Fruit fly (Drosophila melanogaster): ENCODE results near the gene CG7910.

The CG7910 gene

DNA sequence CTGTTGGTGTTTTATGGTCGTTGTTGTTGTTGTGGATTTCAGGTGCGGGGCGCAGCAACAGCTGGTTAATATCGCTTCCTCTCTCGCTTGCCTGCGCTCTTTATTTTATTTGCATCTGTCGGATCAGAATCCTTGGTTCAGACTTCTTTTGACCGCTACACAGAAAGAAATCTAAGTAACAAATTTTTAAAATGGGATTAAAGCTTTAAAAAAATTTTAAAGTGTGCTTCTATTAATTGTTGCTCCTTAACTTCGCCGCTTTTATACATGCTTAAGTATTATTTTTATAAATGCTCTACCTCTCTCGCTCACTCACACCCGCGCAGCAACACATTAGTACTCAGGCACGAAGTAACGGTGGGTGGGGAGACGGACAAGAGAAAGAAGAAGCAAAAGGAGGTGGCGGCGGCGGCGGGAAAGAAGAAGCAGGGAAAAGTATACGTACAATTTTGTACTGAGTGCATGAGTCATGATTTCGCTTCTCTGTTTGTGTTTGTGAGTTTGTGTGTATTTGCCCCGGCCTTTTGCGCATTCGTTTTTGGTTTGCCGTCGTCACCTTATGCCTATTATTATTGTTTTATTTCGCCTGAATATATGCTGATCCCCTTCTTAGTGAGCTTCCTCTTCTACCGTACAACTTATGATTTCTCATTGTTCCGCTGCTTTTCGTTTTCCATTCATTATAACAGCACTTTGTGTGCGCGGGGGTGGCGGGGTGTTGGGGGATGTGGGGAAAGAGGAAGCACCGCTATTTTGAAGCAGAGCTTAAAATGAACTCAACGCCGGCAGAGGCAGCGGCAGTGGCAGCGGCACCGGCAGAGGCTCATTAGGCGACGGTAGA is 27.0 kb downstream of the CG7910 start (continued):
- peak; percentile 88 for TF ChIP-seq lbe (GFP tag; optimal IDR thresholded peaks at IDR 0.05)
- peak; percentile 44; the same call in 1 of the 2 replicates for TF ChIP-seq sob (GFP tag; IDR thresholded peaks at IDR 0.05)
- TF ChIP-seq CG6683 (GFP tag; optimal IDR thresholded peaks at IDR 0.05): peak; percentile 82
- peak; percentile 80 for TF ChIP-seq Xbp1 (GFP tag; optimal IDR thresholded peaks at IDR 0.05)
- no peak for TF ChIP-seq CG8478 (optimal IDR thresholded peaks at IDR 0.05)
- TF ChIP-seq toy (GFP tag; IDR thresholded peaks at IDR 0.05): 0 out of 2 replicates have a peak, but pooled peaks have one; percentile 25
- no peak for TF ChIP-seq knrl (GFP tag; IDR thresholded peaks at IDR 0.05; ENCODE audit: partially characterized antibody)
- TF ChIP-seq CG10209 (GFP tag; optimal IDR thresholded peaks at IDR 0.05): peak; percentile 82
- no peak for TF ChIP-seq CG17612 (GFP tag; IDR thresholded peaks at IDR 0.05)
- TF ChIP-seq CG12071 (GFP tag; optimal IDR thresholded peaks at IDR 0.05): peak; percentile 55
- no peak for TF ChIP-seq CkIIα-i1 (GFP tag; IDR thresholded peaks at IDR 0.05)
- peak; percentile 90 for TF ChIP-seq CG12391 (tag; optimal IDR thresholded peaks at IDR 0.05)
- no peak for TF ChIP-seq dati (GFP tag; IDR thresholded peaks at IDR 0.05)
- no peak for TF ChIP-seq Opbp (GFP tag; IDR thresholded peaks at IDR 0.05; ENCODE audit: partially characterized antibody)
- no peak for TF ChIP-seq CG17186 (GFP tag; optimal IDR thresholded peaks at IDR 0.05)
- peak; percentile 67 for TF ChIP-seq zf30C (GFP tag; optimal IDR thresholded peaks at IDR 0.05)
- peak; percentile 76 for TF ChIP-seq mam (GFP tag; optimal IDR thresholded peaks at IDR 0.05)
- no peak for TF ChIP-seq CG14860 (GFP tag; IDR thresholded peaks at IDR 0.05; ENCODE audit: partially characterized antibody)
- peak in 1 of 2 experiments; percentile 39 for TF ChIP-seq Hr78 (GFP tag; optimal IDR thresholded peaks at IDR 0.05)
- peak; percentile 59 for TF ChIP-seq CG3838 (GFP tag; optimal IDR thresholded peaks at IDR 0.05)

dm6 chr3R:8115205-8115604 is 28.2 kb downstream of the CG7910 start:
- TF ChIP-seq dan (GFP tag; IDR thresholded peaks at IDR 0.05) (no peak), org-1 (GFP tag; optimal IDR thresholded peaks at IDR 0.05) (no peak), CG16815 (GFP tag; optimal IDR thresholded peaks at IDR 0.05) (no peak), CG4617 (GFP tag; optimal IDR thresholded peaks at IDR 0.05; ENCODE audit: borderline replicate concordance) (no peak), CG18476 (GFP tag; optimal IDR thresholded peaks at IDR 0.05) (peak; percentile 7), CG8089 (GFP tag; optimal IDR thresholded peaks at IDR 0.05) (no peak), Rx (GFP tag; IDR thresholded peaks at IDR 0.05) (no peak), CG11456 (GFP tag; IDR thresholded peaks at IDR 0.05) (no peak), CG9727 (GFP tag; optimal IDR thresholded peaks at IDR 0.05) (peak; percentile 7), Eip74EF (GFP tag; optimal IDR thresholded peaks at IDR 0.05) (no peak), CG8290 (GFP tag; optimal IDR thresholded peaks at IDR 0.05) (no peak), CG8290 (tag; optimal IDR thresholded peaks at IDR 0.05) (peak in 1 of 2 experiments; percentile 76), Atf6 (GFP tag; IDR thresholded peaks at IDR 0.05) (peak; percentile 56; the same call in 1 of the 2 replicates), CG15514 (GFP tag; optimal IDR thresholded peaks at IDR 0.05) (peak; percentile 63), ATbp (GFP tag; optimal IDR thresholded peaks at IDR 0.05) (peak; percentile 57), CG11696 (GFP tag; IDR thresholded peaks at IDR 0.05) (no peak), dati (GFP tag; IDR thresholded peaks at IDR 0.05) (no peak), BEAF-32 (GFP tag; optimal IDR thresholded peaks at IDR 0.05) (no peak), vfl (GFP tag; optimal IDR thresholded peaks at IDR 0.05) (no peak), CG7987 (GFP tag; optimal IDR thresholded peaks at IDR 0.05) (peak; percentile 61), HLH3B (GFP tag; IDR thresholded peaks at IDR 0.05) (no peak), tap (tag; optimal IDR thresholded peaks at IDR 0.05) (peak; percentile 45), CG4707 (GFP tag; optimal IDR thresholded peaks at IDR 0.05) (peak; percentile 14), CG17186 (GFP tag; optimal IDR thresholded peaks at IDR 0.05) (no peak), Rfx (GFP tag; IDR thresholded peaks at IDR 0.05) (peak; percentile 46; the same call in 1 of the 2 replicates), D19A (tag; optimal IDR thresholded peaks at IDR 0.05) (no peak), disco-r (GFP tag; optimal IDR thresholded peaks at IDR 0.05) (no peak), MBD-R2 (GFP tag; IDR thresholded peaks at IDR 0.05) (no peak), phol (tag; optimal IDR thresholded peaks at IDR 0.05) (no peak), CG14014 (GFP tag; IDR thresholded peaks at IDR 0.05) (peak; percentile 40; the same call in 1 of the 2 replicates), sima (GFP tag; optimal IDR thresholded peaks at IDR 0.05) (no peak)
